Worm (Caenorhabditis elegans) whole organism, L2 larva: ENCODE measurements around the gene C18H7.7.
A peak's percentile ranks its signal among the peaks of the same experiment; 100 is the strongest.

Experiments used
- C34F6.9 ChIP-seq: fragments of 150-350 bp; optimal IDR thresholded peaks from 2 replicates; lab custom pipeline; 2014; ENCODE audit warnings: missing biosample characterization, missing genetic modification characterization
- F13H6.1 ChIP-seq: sonication (generic microtip); optimal IDR thresholded peaks from 2 replicates; lab custom pipeline; 2016; ENCODE audit warnings: missing genetic modification characterization, missing compliant biosample characterization
- R02D3.7 ChIP-seq: fragments of 150-350 bp; optimal IDR thresholded peaks from 2 replicates; lab custom pipeline; 2014; ENCODE audit warnings: missing biosample characterization, missing genetic modification characterization
- Y55F3AM.14 ChIP-seq: fragments of 200-800 bp; sonication (Bioruptor generic); optimal IDR thresholded peaks from 2 replicates; lab custom pipeline; 2018; ENCODE audit warnings: mild to moderate bottlenecking, missing genetic modification characterization, missing compliant biosample characterization
- ZK546.5 ChIP-seq: sonication (generic microtip); optimal IDR thresholded peaks from 2 replicates; lab custom pipeline; 2017; ENCODE audit warnings: missing biosample characterization, missing genetic modification characterization
- aly-2 ChIP-seq: fragments of 150-350 bp; optimal IDR thresholded peaks from 2 replicates; lab custom pipeline; 2014; ENCODE audit warnings: missing biosample characterization, missing genetic modification characterization
- ama-1 ChIP-seq: fragments of 150-350 bp; optimal IDR thresholded peaks from 2 replicates; lab custom pipeline; 2018; ENCODE audit warnings: inconsistent platforms
- blmp-1 ChIP-seq: sonication (generic microtip); optimal IDR thresholded peaks from 2 replicates; lab custom pipeline; 2017; ENCODE audit warnings: missing genetic modification characterization, mild to moderate bottlenecking, missing compliant biosample characterization, antibody characterized with exemption, moderate library complexity; ENCODE audit not compliant: insufficient read depth
- ceh-82 ChIP-seq: fragments of 150-350 bp; optimal IDR thresholded peaks from 2 replicates; lab custom pipeline; 2014; ENCODE audit warnings: missing biosample characterization, missing genetic modification characterization
- crh-2 ChIP-seq: sonication (generic microtip); optimal IDR thresholded peaks from 2 replicates; lab custom pipeline; 2017; ENCODE audit warnings: missing biosample characterization, missing genetic modification characterization
- dmd-4 ChIP-seq: sonication (generic microtip); optimal IDR thresholded peaks from 2 replicates; lab custom pipeline; 2017; ENCODE audit warnings: missing biosample characterization, missing genetic modification characterization
- egl-27 ChIP-seq: sonication (generic microtip); optimal IDR thresholded peaks from 3 replicates; lab custom pipeline; 2017; ENCODE audit warnings: missing biosample characterization, missing genetic modification reagents, missing genetic modification characterization
- elt-1 ChIP-seq: fragments of 150-350 bp; optimal IDR thresholded peaks from 2 replicates; lab custom pipeline; 2014; ENCODE audit warnings: missing biosample characterization, missing genetic modification characterization
- elt-3 ChIP-seq: sonication (generic microtip); optimal IDR thresholded peaks from 2 replicates; lab custom pipeline; 2017; ENCODE audit warnings: missing biosample characterization, missing genetic modification characterization
- fos-1 ChIP-seq: fragments of 150-350 bp; optimal IDR thresholded peaks from 2 replicates; lab custom pipeline; 2014; ENCODE audit warnings: missing biosample characterization, missing genetic modification characterization
- gmeb-1 ChIP-seq: fragments of 150-350 bp; optimal IDR thresholded peaks from 2 replicates; lab custom pipeline; 2014; ENCODE audit warnings: missing biosample characterization, missing genetic modification characterization
- lin-11 ChIP-seq: fragments of 150-350 bp; sonication (generic microtip); optimal IDR thresholded peaks from 2 replicates; lab custom pipeline; 2014; ENCODE audit warnings: missing biosample characterization, missing genetic modification characterization, inconsistent platforms, mixed read lengths
- lin-13 ChIP-seq: fragments of 150-350 bp; optimal IDR thresholded peaks from 2 replicates; lab custom pipeline; 2014; ENCODE audit warnings: missing biosample characterization, missing genetic modification reagents, missing genetic modification characterization
- lin-39 ChIP-seq: fragments of 150-350 bp; optimal IDR thresholded peaks from 2 replicates; lab custom pipeline; 2014; ENCODE audit warnings: missing biosample characterization, missing genetic modification reagents, missing genetic modification characterization
- lsy-2 ChIP-seq, 2 experiments: fragments of 150-350 bp in 1 of 2; sonication (generic microtip) in 1 of 2; optimal IDR thresholded peaks; 2 replicates each; lab custom pipeline; 2014 to 2017; ENCODE audit warnings: missing biosample characterization in 2 of 2, missing genetic modification characterization in 2 of 2
- mab-5 ChIP-seq: fragments of 150-350 bp; optimal IDR thresholded peaks from 2 replicates; lab custom pipeline; 2014; ENCODE audit warnings: missing biosample characterization, missing genetic modification characterization
- mdl-1 ChIP-seq, 2 experiments: fragments of 150-350 bp in 1 of 2; sonication (generic microtip) in 1 of 2; optimal IDR thresholded peaks; 2 replicates each; lab custom pipeline; 2017; ENCODE audit warnings: missing biosample characterization in 2 of 2, missing genetic modification characterization in 2 of 2
- nhr-11 ChIP-seq: fragments of 150-350 bp; optimal IDR thresholded peaks from 2 replicates; lab custom pipeline; 2014; ENCODE audit warnings: missing biosample characterization, missing genetic modification characterization
- nhr-12 ChIP-seq: fragments of 150-350 bp; optimal IDR thresholded peaks from 2 replicates; lab custom pipeline; 2014; ENCODE audit warnings: missing biosample characterization, missing genetic modification characterization
- nhr-129 ChIP-seq: fragments of 150-350 bp; optimal IDR thresholded peaks from 2 replicates; lab custom pipeline; 2014; ENCODE audit warnings: missing biosample characterization, missing genetic modification characterization
- nhr-21 ChIP-seq: fragments of 150-350 bp; optimal IDR thresholded peaks from 2 replicates; lab custom pipeline; 2014; ENCODE audit warnings: missing biosample characterization, missing genetic modification characterization
- nhr-23 ChIP-seq: fragments of 150-350 bp; optimal IDR thresholded peaks from 2 replicates; lab custom pipeline; 2014; ENCODE audit warnings: missing biosample characterization, missing genetic modification reagents, missing genetic modification characterization
- nhr-25 ChIP-seq: fragments of 150-350 bp; sonication (generic microtip); optimal IDR thresholded peaks from 3 replicates; lab custom pipeline; 2014; ENCODE audit warnings: missing biosample characterization, missing genetic modification characterization
- sem-4 ChIP-seq: fragments of 150-350 bp; optimal IDR thresholded peaks from 2 replicates; lab custom pipeline; 2014; ENCODE audit warnings: missing biosample characterization, missing genetic modification reagents, missing genetic modification characterization
- sma-3 ChIP-seq: sonication (generic microtip); optimal IDR thresholded peaks from 2 replicates; lab custom pipeline; 2016; ENCODE audit warnings: missing genetic modification reagents, missing genetic modification characterization, missing compliant biosample characterization
- snpc-4 ChIP-seq: fragments of 150-350 bp; optimal IDR thresholded peaks from 2 replicates; lab custom pipeline; 2014; ENCODE audit warnings: missing biosample characterization, missing genetic modification characterization
- unc-39 ChIP-seq: fragments of 150-350 bp; optimal IDR thresholded peaks from 2 replicates; lab custom pipeline; 2014; ENCODE audit warnings: missing biosample characterization, missing genetic modification characterization
- unc-55 ChIP-seq: fragments of 150-350 bp; sonication (generic microtip); optimal IDR thresholded peaks from 3 replicates; lab custom pipeline; 2014; ENCODE audit warnings: missing biosample characterization, missing genetic modification reagents, missing genetic modification characterization
- unc-62 ChIP-seq: fragments of 150-350 bp; optimal IDR thresholded peaks from 2 replicates; lab custom pipeline; 2014; ENCODE audit warnings: missing biosample characterization, missing genetic modification reagents, missing genetic modification characterization
- zag-1 ChIP-seq: fragments of 150-350 bp; optimal IDR thresholded peaks from 2 replicates; lab custom pipeline; 2014; ENCODE audit warnings: missing biosample characterization, missing genetic modification characterization
- ztf-11 ChIP-seq: sonication (generic microtip); optimal IDR thresholded peaks from 2 replicates; lab custom pipeline; 2017; ENCODE audit warnings: missing biosample characterization, missing genetic modification characterization
- ztf-4 ChIP-seq: fragments of 150-350 bp; optimal IDR thresholded peaks from 2 replicates; lab custom pipeline; 2014; ENCODE audit warnings: missing biosample characterization, missing genetic modification characterization

The C18H7.7 gene

DNA sequence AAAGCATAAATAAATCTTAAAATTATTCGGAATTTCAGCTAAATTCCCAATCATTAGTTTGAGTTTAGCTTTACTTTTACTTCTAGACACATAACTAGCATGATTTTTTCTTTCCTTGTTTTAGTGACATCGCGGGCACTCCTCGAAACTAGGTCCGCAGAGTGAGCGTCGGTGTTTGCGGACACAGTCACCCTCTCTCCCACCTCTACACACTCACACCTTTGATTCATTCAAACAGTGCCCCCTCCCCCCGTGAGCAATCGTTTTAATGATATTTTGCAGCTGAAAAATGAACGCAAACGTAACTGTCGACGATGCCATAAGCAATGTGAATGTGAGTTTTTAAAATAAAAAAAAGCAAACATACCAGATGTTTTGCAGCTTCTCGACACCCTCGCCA is 23.7 kb downstream of the C18H7.7 start, which contains the start of gene gex-2:
Gene gex-2, plus strand, starts transcription at position 283 of the 400 bp plus-strand sequence.
- TF ChIP-seq nhr-21 (no peak), lin-39 (tag; lab: Kevin White, UChicago) (no peak), unc-62 (GFP tag; lab: Kevin White, UChicago) (no peak), unc-39 (tag; lab: Kevin White, UChicago) (no peak), Y55F3AM.14 (GFP tag; lab: Kevin White, UChicago) (no peak), ceh-82 (tag; lab: Kevin White, UChicago) (no peak), dmd-4 (tag; lab: Kevin White, UChicago) (no peak), lin-13 (GFP tag; lab: Kevin White, UChicago) (no peak), aly-2 (tag; lab: Kevin White, UChicago) (no peak), lsy-2 (tag; optimal IDR thresholded peaks at IDR 0.05; lab: Kevin White, UChicago) (no peak), nhr-129 (tag; lab: Kevin White, UChicago) (peak; percentile 11), ztf-4 (no peak), blmp-1 (tag; lab: Kevin White, UChicago) (no peak), gmeb-1 (no peak), unc-55 (GFP tag; lab: Kevin White, UChicago) (peak; percentile 29), F13H6.1 (tag; lab: Kevin White, UChicago) (no peak), nhr-12 (no peak), mdl-1 (tag; optimal IDR thresholded peaks at IDR 0.05; lab: Kevin White, UChicago) (no peak), elt-1 (no peak), elt-3 (tag; lab: Kevin White, UChicago) (no peak), C34F6.9 (no peak), R02D3.7 (tag; lab: Kevin White, UChicago) (no peak), crh-2 (tag; lab: Kevin White, UChicago) (no peak), fos-1 (peak; percentile 47)

DNA sequence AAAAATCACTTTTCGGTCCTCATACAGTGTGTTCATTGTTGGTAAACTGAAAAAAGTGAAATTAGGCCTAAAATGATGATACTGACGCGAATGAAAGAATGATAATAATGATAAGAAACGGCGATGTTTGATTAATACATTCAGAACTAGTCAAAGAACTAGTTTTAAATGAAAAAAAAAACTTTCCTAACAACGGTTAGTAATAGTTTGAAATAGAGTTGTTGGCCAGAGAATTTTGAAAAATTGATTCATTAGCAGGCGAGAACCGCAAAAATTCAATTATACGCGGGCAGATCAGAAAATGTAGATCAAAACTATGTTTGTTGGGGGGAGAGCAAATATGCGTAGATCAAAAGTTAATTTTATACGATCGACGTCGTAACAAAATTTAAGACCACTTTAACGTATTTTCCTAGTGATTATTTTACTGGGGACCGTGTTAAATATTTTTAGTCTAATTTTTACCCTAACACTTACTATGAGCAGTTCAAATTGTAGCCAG is 25.3 kb downstream of the C18H7.7 start, which contains the start of gene F56A11.5:
Gene F56A11.5, minus strand, starts transcription at position 51 of the 502 bp plus-strand sequence.
- TF ChIP-seq lin-11 (tag; lab: Kevin White, UChicago) = no peak
- no peak for TF ChIP-seq blmp-1 (tag; lab: Kevin White, UChicago)
- no peak for TF ChIP-seq ceh-82 (tag; lab: Kevin White, UChicago)
- no peak for TF ChIP-seq ama-1
- TF ChIP-seq ztf-11 (tag; lab: Kevin White, UChicago) = no peak
- TF ChIP-seq nhr-11 (tag; lab: Kevin White, UChicago) = no peak

DNA sequence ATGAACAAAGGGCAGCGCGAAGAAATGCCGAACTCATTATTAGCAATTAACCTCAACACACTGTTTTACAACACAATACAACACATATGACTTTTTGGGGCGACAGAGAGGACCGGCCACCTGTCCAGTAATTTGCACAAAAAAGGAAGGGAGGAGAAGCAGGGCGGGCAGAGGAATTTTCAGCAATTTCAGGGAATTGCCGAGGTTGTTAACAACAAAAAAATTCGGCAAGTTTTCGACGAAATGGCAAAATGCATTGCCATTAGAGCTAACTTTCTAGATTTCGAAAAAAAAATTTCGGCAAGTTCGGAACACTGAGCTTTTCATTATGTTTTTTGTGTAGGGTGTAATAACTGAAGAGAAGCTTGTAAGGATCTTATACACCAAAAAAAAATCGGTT is 32.2 kb downstream of the C18H7.7 start:
- TF ChIP-seq egl-27 (tag; lab: Kevin White, UChicago) (no peak), ztf-11 (tag; lab: Kevin White, UChicago) (no peak), nhr-21 (no peak), nhr-11 (tag; lab: Kevin White, UChicago) (no peak), ztf-4 (no peak), sma-3 (GFP tag; lab: Kevin White, UChicago) (no peak), sem-4 (tag; lab: Kevin White, UChicago) (no peak), dmd-4 (tag; lab: Kevin White, UChicago) (no peak), zag-1 (tag; lab: Kevin White, UChicago) (no peak), nhr-25 (tag; lab: Kevin White, UChicago) (no peak), Y55F3AM.14 (GFP tag; lab: Kevin White, UChicago) (no peak), nhr-23 (tag; lab: Kevin White, UChicago) (no peak), gmeb-1 (no peak)
- TF ChIP-seq, all 48 proteins: peak for 0

DNA sequence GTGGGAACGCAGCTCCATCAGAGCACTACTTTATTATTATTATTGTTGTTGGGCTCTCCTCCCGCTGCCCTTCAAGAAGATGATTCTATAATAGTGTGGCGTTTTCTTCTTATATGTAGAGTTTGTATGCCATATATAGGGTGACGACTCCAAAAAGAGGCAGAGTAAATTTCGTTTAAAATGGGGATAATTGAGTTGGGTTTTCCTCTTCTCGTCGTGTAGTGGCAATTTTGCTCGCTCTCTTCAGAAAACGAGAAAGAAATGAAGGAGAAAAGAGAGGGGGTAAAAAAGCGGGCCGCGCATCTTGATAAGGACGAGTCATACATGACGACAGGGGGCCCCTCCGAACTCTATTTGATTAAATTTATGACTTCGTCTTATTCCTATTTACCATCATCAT is 32.8 kb downstream of the C18H7.7 start:
- no peak for TF ChIP-seq mab-5 (tag; lab: Kevin White, UChicago)
- no peak for TF ChIP-seq nhr-129 (tag; lab: Kevin White, UChicago)
- no peak for TF ChIP-seq fos-1
- no peak for TF ChIP-seq lsy-2 (tag; optimal IDR thresholded peaks at IDR 0.05; lab: Kevin White, UChicago)
- no peak for TF ChIP-seq ZK546.5 (tag; lab: Kevin White, UChicago)
- TF ChIP-seq C34F6.9 = no peak
- no peak for TF ChIP-seq nhr-23 (tag; lab: Kevin White, UChicago)
- TF ChIP-seq nhr-25 (tag; lab: Kevin White, UChicago) = no peak
- TF ChIP-seq aly-2 (tag; lab: Kevin White, UChicago) = no peak
- TF ChIP-seq snpc-4 (tag; lab: Kevin White, UChicago) = no peak
- TF ChIP-seq ztf-11 (tag; lab: Kevin White, UChicago) = no peak
- no peak for TF ChIP-seq sma-3 (GFP tag; lab: Kevin White, UChicago)
- TF ChIP-seq, all 48 proteins: peak for 0
